Fruit fly (Drosophila melanogaster): ENCODE data around the gene CG13078.

The CG13078 gene

dm6 chr2L:19576299-19576971, 12.7 kb downstream of the CG13078 start:
- TF ChIP-seq CG15710 (tag; optimal IDR thresholded peaks at IDR 0.05) (no peak), CG4496 (GFP tag; IDR thresholded peaks at IDR 0.05) (no peak), D1 (tag; optimal IDR thresholded peaks at IDR 0.05) (no peak), Pif1A (GFP tag; optimal IDR thresholded peaks at IDR 0.05) (no peak), CG13204 (GFP tag; optimal IDR thresholded peaks at IDR 0.05) (no peak), CG9948 (tag; optimal IDR thresholded peaks at IDR 0.05) (no peak), CG34367 (tag; optimal IDR thresholded peaks at IDR 0.05) (peak; percentile 15), CG12605 (GFP tag; IDR thresholded peaks at IDR 0.05) (0 out of 2 replicates have a peak, but pooled peaks have one; percentile 18), CG32121 (GFP tag; IDR thresholded peaks at IDR 0.05) (peak; percentile 12), Ets98B (GFP tag; IDR thresholded peaks at IDR 0.05) (peak; percentile 8; the same call in 1 of the 2 replicates), CG8301 (tag; optimal IDR thresholded peaks at IDR 0.05) (no peak), CG8159 (tag; optimal IDR thresholded peaks at IDR 0.05) (peak; percentile 6), CG14655 (GFP tag; optimal IDR thresholded peaks at IDR 0.05) (no peak), rn (GFP tag; IDR thresholded peaks at IDR 0.05) (no peak), CG17806 (tag; optimal IDR thresholded peaks at IDR 0.05) (no peak), EcR (GFP tag; optimal IDR thresholded peaks at IDR 0.05) (no peak), gl (tag; optimal IDR thresholded peaks at IDR 0.05) (no peak), fd96Ca (GFP tag; IDR thresholded peaks at IDR 0.05) (0 out of 3 replicates have a peak, but pooled peaks have one; percentile 19)

dm6 chr2L:19577187-19577765, 13.5 kb downstream of the CG13078 start, which contains the start of the genes spi and msb1l:
Gene spi, minus strand, starts transcription at chr2L:19577315.
Gene msb1l, plus strand, starts transcription at chr2L:19577701.
- TF ChIP-seq CG14655 (GFP tag; optimal IDR thresholded peaks at IDR 0.05) (no peak), CG8159 (tag; optimal IDR thresholded peaks at IDR 0.05) (peak; percentile 5), CG15710 (tag; optimal IDR thresholded peaks at IDR 0.05) (peak; percentile 41)

dm6 chr2L:19579995-19580578, 16.4 kb downstream of the CG13078 start, which contains the start of gene Pmvk:
Gene Pmvk, minus strand, starts transcription at chr2L:19580351.
- TF ChIP-seq CG15710 (tag; optimal IDR thresholded peaks at IDR 0.05) = no peak
- no peak for TF ChIP-seq Snoo (tag; optimal IDR thresholded peaks at IDR 0.05)
- TF ChIP-seq CG8301 (tag; optimal IDR thresholded peaks at IDR 0.05) = peak; percentile 31
- TF ChIP-seq rn (GFP tag; IDR thresholded peaks at IDR 0.05) = no peak

dm6 chr2L:19582185-19582584, 18.5 kb downstream of the CG13078 start, which contains the start of gene Hakai:
Gene Hakai, minus strand, starts transcription at chr2L:19582474.
- TF ChIP-seq Pif1B (GFP tag; optimal IDR thresholded peaks at IDR 0.05) (peak; percentile 19), rn (GFP tag; IDR thresholded peaks at IDR 0.05) (0 out of 2 replicates have a peak, but pooled peaks have one; percentile 21), Ets98B (GFP tag; IDR thresholded peaks at IDR 0.05) (0 out of 2 replicates have a peak, but pooled peaks have one; percentile 7), CG34367 (tag; optimal IDR thresholded peaks at IDR 0.05) (no peak), CG15710 (tag; optimal IDR thresholded peaks at IDR 0.05) (peak; percentile 12), CG10348 (GFP tag; IDR thresholded peaks at IDR 0.05) (no peak), fd96Ca (GFP tag; IDR thresholded peaks at IDR 0.05) (peak; percentile 70), EcR (GFP tag; optimal IDR thresholded peaks at IDR 0.05) (no peak), CG12605 (GFP tag; IDR thresholded peaks at IDR 0.05) (no peak), CG4496 (GFP tag; IDR thresholded peaks at IDR 0.05) (0 out of 3 replicates have a peak, but pooled peaks have one; percentile 60), Snoo (tag; optimal IDR thresholded peaks at IDR 0.05) (peak; percentile 37), CG8159 (tag; optimal IDR thresholded peaks at IDR 0.05) (peak; percentile 29)

dm6 chr2L:19583926-19584392, 20.2 kb downstream of the CG13078 start, which contains the start of the genes PCNA2 and CG10366:
Gene PCNA2, minus strand, starts transcription at chr2L:19583990.
Gene CG10366, plus strand, starts transcription at chr2L:19584235.
- TF ChIP-seq CG15710 (tag; optimal IDR thresholded peaks at IDR 0.05) = peak; percentile 61
- no peak for TF ChIP-seq CG14655 (GFP tag; optimal IDR thresholded peaks at IDR 0.05)
- TF ChIP-seq Snoo (tag; optimal IDR thresholded peaks at IDR 0.05) = peak; percentile 40
- TF ChIP-seq CG10348 (GFP tag; IDR thresholded peaks at IDR 0.05) = no peak
- no peak for TF ChIP-seq Pif1B (GFP tag; optimal IDR thresholded peaks at IDR 0.05)
- TF ChIP-seq EcR (GFP tag; optimal IDR thresholded peaks at IDR 0.05) = peak; percentile 33
- peak; percentile 26; the same call in 1 of the 3 replicates for TF ChIP-seq fd96Ca (GFP tag; IDR thresholded peaks at IDR 0.05)
- TF ChIP-seq CG8159 (tag; optimal IDR thresholded peaks at IDR 0.05) = peak; percentile 54
- peak; percentile 55 for TF ChIP-seq CG17806 (tag; optimal IDR thresholded peaks at IDR 0.05)
- peak; percentile 29 for TF ChIP-seq gl (tag; optimal IDR thresholded peaks at IDR 0.05)
- TF ChIP-seq CG4496 (GFP tag; IDR thresholded peaks at IDR 0.05) = no peak
- peak; percentile 10 for TF ChIP-seq CG34367 (tag; optimal IDR thresholded peaks at IDR 0.05)
- no peak for TF ChIP-seq CG12605 (GFP tag; IDR thresholded peaks at IDR 0.05)
- TF ChIP-seq Ets98B (GFP tag; IDR thresholded peaks at IDR 0.05) = no peak
- peak; percentile 31 for TF ChIP-seq CG9948 (tag; optimal IDR thresholded peaks at IDR 0.05)
- TF ChIP-seq Pif1A (GFP tag; optimal IDR thresholded peaks at IDR 0.05) = no peak
- TF ChIP-seq CG13204 (GFP tag; optimal IDR thresholded peaks at IDR 0.05) = no peak
- TF ChIP-seq D1 (tag; optimal IDR thresholded peaks at IDR 0.05) = no peak
- TF ChIP-seq rn (GFP tag; IDR thresholded peaks at IDR 0.05) = no peak
- no peak for TF ChIP-seq CG32121 (GFP tag; IDR thresholded peaks at IDR 0.05)
- peak; percentile 7 for TF ChIP-seq CG8301 (tag; optimal IDR thresholded peaks at IDR 0.05)
